Worm (Caenorhabditis elegans) whole organism, L3 larva: ENCODE results near the gene F53H1.3.
A peak's percentile ranks its signal among the peaks of the same experiment; 100 is the strongest.

ENCODE experiments used
- ZK546.5 ChIP-seq: sonication (generic microtip); optimal IDR thresholded peaks from 2 replicates; lab custom pipeline; 2017; ENCODE audit warnings: missing biosample characterization, missing genetic modification characterization
- aly-2 ChIP-seq: fragments of 150-350 bp; optimal IDR thresholded peaks from 2 replicates; lab custom pipeline; 2014; ENCODE audit warnings: missing biosample characterization, missing genetic modification characterization
- ceh-28 ChIP-seq: fragments of 150-350 bp; optimal IDR thresholded peaks from 2 replicates; lab custom pipeline; 2014; ENCODE audit warnings: missing biosample characterization, missing genetic modification reagents, missing genetic modification characterization
- egl-5 ChIP-seq: fragments of 150-350 bp; optimal IDR thresholded peaks from 2 replicates; lab custom pipeline; 2017; ENCODE audit warnings: missing biosample characterization, missing genetic modification reagents, missing genetic modification characterization, inconsistent platforms
- elt-1 ChIP-seq: fragments of 150-350 bp; optimal IDR thresholded peaks from 2 replicates; lab custom pipeline; 2014; ENCODE audit warnings: missing biosample characterization, missing genetic modification characterization
- elt-2 ChIP-seq: sonication (generic microtip); optimal IDR thresholded peaks from 2 replicates; lab custom pipeline; 2016; ENCODE audit warnings: missing genetic modification reagents, mild to moderate bottlenecking, missing genetic modification characterization, missing compliant biosample characterization
- elt-3 ChIP-seq, 3 experiments: fragments of 150-350 bp in 1 of 3; sonication (generic microtip) in 2 of 3; optimal IDR thresholded peaks; 2 replicates in 2 of 3; 4 replicates in 1 of 3; lab custom pipeline; 2014 to 2017; ENCODE audit warnings: missing biosample characterization in 3 of 3, missing genetic modification characterization in 3 of 3
- fkh-10 ChIP-seq: sonication (generic microtip); optimal IDR thresholded peaks from 2 replicates; lab custom pipeline; 2017; ENCODE audit warnings: missing biosample characterization, missing genetic modification reagents, missing genetic modification characterization
- fos-1 ChIP-seq: fragments of 150-350 bp; optimal IDR thresholded peaks from 2 replicates; lab custom pipeline; 2014; ENCODE audit warnings: missing biosample characterization, missing genetic modification characterization
- jun-1 ChIP-seq: fragments of 150-350 bp; optimal IDR thresholded peaks from 2 replicates; lab custom pipeline; 2014; ENCODE audit warnings: missing biosample characterization, missing genetic modification reagents, missing genetic modification characterization
- lin-15B ChIP-seq: fragments of 150-350 bp; optimal IDR thresholded peaks from 2 replicates; lab custom pipeline; 2014; ENCODE audit warnings: missing biosample characterization, missing genetic modification characterization
- lsy-12 ChIP-seq: sonication (generic microtip); optimal IDR thresholded peaks from 2 replicates; lab custom pipeline; 2016; ENCODE audit warnings: mild to moderate bottlenecking, missing genetic modification characterization, missing compliant biosample characterization
- mdl-1 ChIP-seq: fragments of 150-350 bp; optimal IDR thresholded peaks from 2 replicates; lab custom pipeline; 2014; ENCODE audit warnings: missing biosample characterization, missing genetic modification characterization
- mml-1 ChIP-seq: fragments of 150-350 bp; sonication (generic microtip); optimal IDR thresholded peaks from 3 replicates; lab custom pipeline; 2014; ENCODE audit warnings: missing biosample characterization, missing genetic modification characterization
- nfya-1 ChIP-seq: sonication (generic microtip); optimal IDR thresholded peaks from 2 replicates; lab custom pipeline; 2017; ENCODE audit warnings: missing genetic modification characterization, mild to moderate bottlenecking, missing compliant biosample characterization, antibody characterized with exemption, moderate library complexity; ENCODE audit not compliant: insufficient read depth
- nhr-11 ChIP-seq: fragments of 150-350 bp; optimal IDR thresholded peaks from 2 replicates; lab custom pipeline; 2014; ENCODE audit warnings: missing biosample characterization, missing genetic modification characterization
- nhr-12 ChIP-seq: fragments of 150-350 bp; optimal IDR thresholded peaks from 2 replicates; lab custom pipeline; 2014; ENCODE audit warnings: missing biosample characterization, missing genetic modification characterization
- nhr-23 ChIP-seq: fragments of 150-350 bp; optimal IDR thresholded peaks from 2 replicates; lab custom pipeline; 2014; ENCODE audit warnings: missing biosample characterization, missing genetic modification reagents, missing genetic modification characterization
- nhr-237 ChIP-seq: fragments of 150-350 bp; optimal IDR thresholded peaks from 2 replicates; lab custom pipeline; 2014; ENCODE audit warnings: missing biosample characterization, missing genetic modification characterization
- nhr-25 ChIP-seq: sonication (generic microtip); optimal IDR thresholded peaks from 2 replicates; lab custom pipeline; 2017; ENCODE audit warnings: missing biosample characterization, missing genetic modification characterization
- nhr-28 ChIP-seq: fragments of 150-350 bp; optimal IDR thresholded peaks from 2 replicates; lab custom pipeline; 2014; ENCODE audit warnings: missing biosample characterization, missing genetic modification characterization
- nhr-43 ChIP-seq: sonication (generic microtip); optimal IDR thresholded peaks from 2 replicates; lab custom pipeline; 2016; ENCODE audit warnings: mild to moderate bottlenecking, missing genetic modification characterization, missing compliant biosample characterization; ENCODE audit not compliant: poor library complexity, severe bottlenecking
- nhr-67 ChIP-seq: fragments of 150-350 bp; optimal IDR thresholded peaks from 2 replicates; lab custom pipeline; 2014; ENCODE audit warnings: missing biosample characterization, missing genetic modification characterization
- nhr-76 ChIP-seq: fragments of 150-350 bp; sonication (generic microtip); optimal IDR thresholded peaks from 5 replicates; lab custom pipeline; 2014; ENCODE audit warnings: missing biosample characterization, missing genetic modification characterization
- nhr-77 ChIP-seq: fragments of 150-350 bp; optimal IDR thresholded peaks from 2 replicates; lab custom pipeline; 2014; ENCODE audit warnings: missing biosample characterization, missing genetic modification characterization
- pha-4 ChIP-seq: fragments of 150-350 bp; optimal IDR thresholded peaks from 2 replicates; lab custom pipeline; 2014; ENCODE audit warnings: missing biosample characterization, missing genetic modification reagents, missing genetic modification characterization
- pqm-1 ChIP-seq: fragments of 150-350 bp; optimal IDR thresholded peaks from 2 replicates; lab custom pipeline; 2017; ENCODE audit warnings: missing biosample characterization, missing genetic modification characterization, inconsistent platforms
- sea-2 ChIP-seq: fragments of 150-350 bp; sonication (generic microtip); optimal IDR thresholded peaks from 4 replicates; lab custom pipeline; 2014; ENCODE audit warnings: missing biosample characterization, missing genetic modification reagents, missing genetic modification characterization
- snpc-4 ChIP-seq: fragments of 150-350 bp; optimal IDR thresholded peaks from 2 replicates; lab custom pipeline; 2014; ENCODE audit warnings: missing biosample characterization, missing genetic modification characterization
- tbx-2 ChIP-seq: sonication (generic microtip); optimal IDR thresholded peaks from 2 replicates; lab custom pipeline; 2016; ENCODE audit warnings: mild to moderate bottlenecking, missing genetic modification characterization, missing compliant biosample characterization
- unc-62 ChIP-seq: fragments of 150-350 bp; sonication (generic microtip); optimal IDR thresholded peaks from 4 replicates; lab custom pipeline; 2014; ENCODE audit warnings: missing biosample characterization, missing genetic modification reagents, missing genetic modification characterization
- zag-1 ChIP-seq: fragments of 150-350 bp; optimal IDR thresholded peaks from 2 replicates; lab custom pipeline; 2014; ENCODE audit warnings: missing biosample characterization, missing genetic modification characterization
- ztf-4 ChIP-seq: fragments of 150-350 bp; optimal IDR thresholded peaks from 2 replicates; lab custom pipeline; 2014; ENCODE audit warnings: missing biosample characterization, missing genetic modification characterization

Gene F53H1.3

DNA sequence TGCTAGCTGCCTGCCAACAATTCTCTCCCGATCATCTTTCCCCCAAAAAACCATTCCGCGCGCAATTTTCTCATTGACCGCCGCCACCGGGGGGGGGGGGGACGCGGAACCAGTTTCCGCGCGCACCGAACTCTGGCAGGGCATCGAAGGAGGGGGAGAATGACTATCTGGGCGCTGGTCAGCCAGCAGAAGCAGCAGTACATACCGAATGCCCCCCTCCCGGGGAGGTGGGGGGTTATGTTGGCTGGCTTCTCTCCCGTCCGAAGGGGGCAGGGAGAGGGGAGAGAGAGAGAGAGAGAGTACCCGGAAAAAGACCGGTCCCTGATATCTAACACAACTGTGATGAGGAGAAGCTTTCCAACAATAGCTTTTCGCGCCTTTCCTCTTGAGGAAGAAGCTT lies 48.7 kb downstream of the F53H1.3 start:
- TF ChIP-seq lsy-12 (tag; lab: Kevin White, UChicago) = no peak
- no peak for TF ChIP-seq pqm-1
- no peak for TF ChIP-seq nhr-11 (tag; lab: Kevin White, UChicago)
- no peak for TF ChIP-seq nhr-77

DNA sequence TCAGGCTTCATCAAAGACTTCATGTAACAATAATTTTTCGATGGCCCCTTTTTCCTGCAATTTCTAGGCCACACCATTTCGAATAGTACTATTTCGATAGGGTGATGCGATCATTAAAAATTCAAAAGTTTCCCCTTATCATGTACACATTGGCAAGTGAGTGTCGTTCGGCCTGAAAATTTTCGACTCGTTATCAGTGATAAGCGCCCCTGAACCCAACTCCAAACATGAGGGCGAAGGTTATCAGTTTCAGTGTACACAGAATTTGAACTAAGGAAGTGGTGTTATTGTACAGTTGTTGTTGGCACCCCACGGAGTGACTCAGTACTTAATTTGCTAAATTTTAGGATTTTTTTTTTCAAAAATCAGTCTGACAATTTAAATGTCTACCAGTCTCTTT lies 50.0 kb downstream of the F53H1.3 start:
- TF ChIP-seq nhr-76 (tag; lab: Kevin White, UChicago) (no peak), pqm-1 (peak; percentile 84), jun-1 (peak; percentile 37), fos-1 (tag; lab: Kevin White, UChicago) (no peak), elt-2 (tag; lab: Kevin White, UChicago) (peak; percentile 97), pha-4 (tag; lab: Kevin White, UChicago) (peak; percentile 62)

DNA sequence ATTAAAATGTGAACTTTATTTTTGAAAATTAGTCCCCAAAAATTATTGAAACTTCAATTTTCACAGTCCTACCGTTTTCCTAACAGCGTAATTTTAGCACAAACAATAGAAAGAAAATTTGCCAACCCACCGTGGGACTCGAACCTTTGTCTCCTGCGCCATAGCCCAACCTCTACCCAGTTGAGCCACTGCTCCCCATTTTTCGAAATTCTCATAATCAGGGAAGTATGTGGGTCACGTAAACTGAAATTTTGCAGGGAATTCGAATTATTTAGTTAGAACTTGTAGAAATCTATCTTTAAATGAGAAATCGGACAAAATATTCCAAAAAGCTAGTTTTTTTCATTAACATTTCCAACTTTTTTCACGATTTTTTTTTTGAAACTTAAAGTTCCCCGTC lies 51.4 kb downstream of the F53H1.3 start:
- TF ChIP-seq unc-62 (GFP tag; lab: Kevin White, UChicago) (no peak), nhr-28 (tag; lab: Kevin White, UChicago) (no peak), ZK546.5 (tag; lab: Kevin White, UChicago) (no peak), tbx-2 (tag; lab: Kevin White, UChicago) (no peak), snpc-4 (no peak), fkh-10 (GFP tag; lab: Kevin White, UChicago) (no peak)

DNA sequence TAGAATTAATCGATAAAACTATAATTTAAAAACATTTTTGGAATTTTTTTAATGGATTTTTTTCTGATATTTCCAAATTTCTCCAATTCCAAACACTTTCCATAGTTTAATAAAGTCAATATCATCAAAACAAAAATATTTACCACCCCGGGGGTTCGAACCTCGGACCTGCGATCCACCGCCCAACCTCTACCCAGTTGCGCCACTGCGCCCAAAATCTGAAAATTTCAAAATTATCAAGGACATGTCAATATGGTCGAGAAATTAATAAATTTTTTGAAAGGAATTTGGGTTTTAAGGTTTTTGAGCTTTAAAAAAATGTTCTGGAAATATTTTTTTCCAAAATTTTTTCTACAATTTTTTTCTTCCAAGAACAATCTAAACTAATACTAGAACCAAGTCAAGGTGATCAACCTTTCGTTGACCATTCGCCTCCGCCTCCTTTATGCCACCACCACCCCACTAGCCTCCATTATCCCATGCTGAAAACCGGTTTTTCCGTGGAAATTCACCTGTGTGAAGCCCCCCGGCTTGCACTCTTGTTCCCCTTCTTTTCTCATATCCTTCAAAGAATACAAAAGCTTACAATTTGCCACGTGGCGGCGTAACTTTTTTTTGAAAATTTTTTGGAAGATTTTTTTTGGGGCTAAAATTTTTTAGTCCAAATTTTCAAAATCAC lies 52.8 kb downstream of the F53H1.3 start:
- TF ChIP-seq nhr-12 = no peak
- TF ChIP-seq nhr-43 = peak; percentile 50
- TF ChIP-seq nhr-23 (tag; lab: Kevin White, UChicago) = peak; percentile 42
- TF ChIP-seq egl-5 (tag; lab: Kevin White, UChicago) = no peak
- peak; percentile 51 for TF ChIP-seq nhr-25 (tag; lab: Kevin White, UChicago)

DNA sequence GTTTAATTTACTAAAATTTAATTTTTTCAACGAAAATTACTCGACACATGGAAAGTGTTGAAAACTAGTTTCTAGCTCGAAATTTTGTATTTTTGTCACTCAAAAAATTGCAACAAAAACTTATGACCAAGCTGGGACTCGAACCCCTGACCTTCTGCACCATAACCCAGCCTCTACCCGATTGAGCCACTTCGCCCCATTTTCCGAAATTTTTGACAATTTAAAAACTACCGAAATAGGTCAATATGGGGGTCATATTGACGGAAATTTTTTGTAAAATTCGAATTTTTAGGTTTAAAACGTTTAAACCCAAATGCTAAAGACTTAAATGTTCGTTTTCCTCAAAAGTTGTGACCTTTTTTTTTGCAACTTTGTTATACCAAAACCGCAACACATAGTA lies 56.5 kb downstream of the F53H1.3 start:
- no peak for TF ChIP-seq sea-2 (GFP tag; lab: Kevin White, UChicago)
- no peak for TF ChIP-seq elt-1 (tag; lab: Kevin White, UChicago)
- TF ChIP-seq nhr-12 = no peak
- TF ChIP-seq nhr-43 = no peak
- no peak for TF ChIP-seq nhr-77

DNA sequence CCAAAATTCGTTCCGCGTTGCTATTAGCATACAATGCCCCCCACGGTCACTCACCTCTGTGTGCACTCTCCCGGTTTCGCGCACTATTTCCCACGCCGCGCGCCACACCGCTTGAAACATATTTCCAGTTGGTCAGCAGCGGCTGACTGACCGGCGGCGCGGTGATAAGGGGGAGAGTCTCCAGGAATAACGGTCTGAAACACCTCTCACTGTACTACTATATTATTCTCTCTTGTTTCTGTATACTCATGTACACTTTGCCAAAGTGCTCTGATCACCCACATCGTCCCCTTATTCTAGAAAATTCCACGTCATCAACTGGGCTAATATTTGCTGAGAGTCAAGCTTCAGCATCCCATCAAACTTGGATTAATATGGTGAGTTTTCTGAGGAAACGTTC lies 57.0 kb downstream of the F53H1.3 start, which contains the start of gene nhr-41:
TSS of gene nhr-41 (plus strand) at position 301 of the 400 bp plus-strand sequence.
- TF ChIP-seq elt-3 (tag; optimal IDR thresholded peaks at IDR 0.05; lab: Kevin White, UChicago) = no peak
- TF ChIP-seq lin-15B (tag; lab: Kevin White, UChicago) = no peak
- TF ChIP-seq nhr-25 (tag; lab: Kevin White, UChicago) = no peak
- TF ChIP-seq nhr-67 (tag; lab: Kevin White, UChicago) = no peak
- TF ChIP-seq unc-62 (GFP tag; lab: Kevin White, UChicago) = no peak
- TF ChIP-seq mml-1 (tag; lab: Kevin White, UChicago) = no peak
- no peak for TF ChIP-seq pqm-1
- no peak for TF ChIP-seq mdl-1 (tag; lab: Kevin White, UChicago)
- no peak for TF ChIP-seq aly-2 (tag; lab: Kevin White, UChicago)
- TF ChIP-seq ceh-28 (tag; lab: Kevin White, UChicago) = no peak
- TF ChIP-seq nhr-237 = no peak
- no peak for TF ChIP-seq pha-4 (tag; lab: Kevin White, UChicago)
- TF ChIP-seq zag-1 (tag; lab: Kevin White, UChicago) = no peak
- TF ChIP-seq jun-1 = no peak
- no peak for TF ChIP-seq tbx-2 (tag; lab: Kevin White, UChicago)
- TF ChIP-seq fkh-10 (GFP tag; lab: Kevin White, UChicago) = no peak
- TF ChIP-seq nhr-12 = no peak
- no peak for TF ChIP-seq nfya-1 (tag; lab: Kevin White, UChicago)
- no peak for TF ChIP-seq ztf-4 (tag; lab: Kevin White, UChicago)
- TF ChIP-seq ZK546.5 (tag; lab: Kevin White, UChicago) = no peak
